Worm (Caenorhabditis elegans) whole organism, late embryonic: ENCODE results near the gene F58F9.3.

Experiments used
- C08G9.2 ChIP-seq: sonication (generic microtip); optimal IDR thresholded peaks from 2 replicates; lab custom pipeline; 2016; ENCODE audit warnings: mild to moderate bottlenecking, missing genetic modification characterization, moderate library complexity, missing compliant biosample characterization
- C38D4.7 ChIP-seq: fragments of 200-800 bp; sonication (Bioruptor generic); optimal IDR thresholded peaks from 2 replicates; lab custom pipeline; 2018; ENCODE audit warnings: mild to moderate bottlenecking, missing genetic modification characterization, moderate library complexity, missing compliant biosample characterization
- K02D7.2 ChIP-seq: sonication (generic microtip); optimal IDR thresholded peaks from 2 replicates; lab custom pipeline; 2017; ENCODE audit warnings: mild to moderate bottlenecking, missing genetic modification characterization, missing compliant biosample characterization
- K09A11.1 ChIP-seq: sonication (generic microtip); optimal IDR thresholded peaks from 2 replicates; lab custom pipeline; 2017; ENCODE audit warnings: antibody characterized with exemption, mild to moderate bottlenecking, missing genetic modification characterization, missing compliant biosample characterization; ENCODE audit not compliant: insufficient read depth
- T23F11.4 ChIP-seq: fragments of 200-800 bp; sonication (Bioruptor generic); optimal IDR thresholded peaks from 2 replicates; lab custom pipeline; 2018; ENCODE audit warnings: mild to moderate bottlenecking, missing genetic modification characterization, missing compliant biosample characterization
- ama-1 ChIP-seq: fragments of 150-350 bp; optimal IDR thresholded peaks from 2 replicates; lab custom pipeline; 2014
- ceh-14 ChIP-seq: sonication (generic microtip); optimal IDR thresholded peaks from 2 replicates; lab custom pipeline; 2016; ENCODE audit warnings: missing genotype, missing genetic modification characterization, missing compliant biosample characterization
- ceh-18 ChIP-seq: sonication (generic microtip); optimal IDR thresholded peaks from 2 replicates; lab custom pipeline; 2016; ENCODE audit warnings: missing genetic modification characterization, missing compliant biosample characterization
- ceh-19 ChIP-seq: fragments of 200-800 bp; sonication (Bioruptor generic); optimal IDR thresholded peaks from 2 replicates; lab custom pipeline; 2018; ENCODE audit warnings: mild to moderate bottlenecking, missing genetic modification characterization, missing compliant biosample characterization
- ceh-22 ChIP-seq: sonication (generic microtip); optimal IDR thresholded peaks from 2 replicates; lab custom pipeline; 2017; ENCODE audit warnings: missing biosample characterization, missing genetic modification characterization
- ceh-30 ChIP-seq: fragments of 150-350 bp; optimal IDR thresholded peaks from 2 replicates; lab custom pipeline; 2014; ENCODE audit warnings: missing biosample characterization, missing genetic modification characterization
- ceh-31 ChIP-seq: sonication (generic microtip); optimal IDR thresholded peaks from 2 replicates; lab custom pipeline; 2016; ENCODE audit warnings: missing genetic modification characterization, missing compliant biosample characterization
- ceh-45 ChIP-seq: fragments of 200-800 bp; sonication (Bioruptor generic); IDR thresholded peaks from 2 replicates; pipeline ENCODE4 v1.3.6; 2022; ENCODE audit warnings: missing genetic modification reagents, missing genetic modification characterization, missing compliant biosample characterization
- ceh-6 ChIP-seq: fragments of 200-800 bp; sonication (Bioruptor generic); optimal IDR thresholded peaks from 2 replicates; lab custom pipeline; 2018; ENCODE audit warnings: mild to moderate bottlenecking, missing genetic modification characterization, missing compliant biosample characterization
- ceh-9 ChIP-seq: sonication (generic microtip); optimal IDR thresholded peaks from 2 replicates; lab custom pipeline; 2016; ENCODE audit warnings: mild to moderate bottlenecking, missing genetic modification characterization, inconsistent platforms, missing compliant biosample characterization
- dve-1 ChIP-seq: sonication (generic microtip); optimal IDR thresholded peaks from 2 replicates; lab custom pipeline; 2017; ENCODE audit warnings: antibody characterized with exemption, mild to moderate bottlenecking, missing genetic modification characterization, missing compliant biosample characterization
- elt-4 ChIP-seq: sonication (generic microtip); optimal IDR thresholded peaks from 2 replicates; lab custom pipeline; 2016; ENCODE audit warnings: missing genetic modification characterization, missing compliant biosample characterization
- ets-4 ChIP-seq: sonication (generic microtip); optimal IDR thresholded peaks from 2 replicates; lab custom pipeline; 2016; ENCODE audit warnings: missing genetic modification characterization, missing compliant biosample characterization
- eyg-1 ChIP-seq: sonication (generic microtip); optimal IDR thresholded peaks from 2 replicates; lab custom pipeline; 2016; ENCODE audit warnings: missing genotype, missing genetic modification characterization, missing compliant biosample characterization
- fax-1 ChIP-seq: sonication (generic microtip); optimal IDR thresholded peaks from 2 replicates; lab custom pipeline; 2016; ENCODE audit warnings: missing genotype, missing genetic modification characterization, missing compliant biosample characterization
- fkh-6 ChIP-seq: sonication (generic microtip); optimal IDR thresholded peaks from 2 replicates; lab custom pipeline; 2016; ENCODE audit warnings: missing genetic modification characterization, missing compliant biosample characterization
- gmeb-2 ChIP-seq: sonication (generic microtip); optimal IDR thresholded peaks from 2 replicates; lab custom pipeline; 2016; ENCODE audit warnings: missing genetic modification characterization, inconsistent platforms, missing compliant biosample characterization
- hlh-13 ChIP-seq: fragments of 200-800 bp; sonication (Bioruptor generic); optimal IDR thresholded peaks from 2 replicates; lab custom pipeline; 2018; ENCODE audit warnings: mild to moderate bottlenecking, missing genetic modification characterization, missing compliant biosample characterization
- hlh-15 ChIP-seq: sonication (generic microtip); optimal IDR thresholded peaks from 2 replicates; lab custom pipeline; 2016; ENCODE audit warnings: missing genetic modification characterization, missing compliant biosample characterization
- hlh-6 ChIP-seq: sonication (generic microtip); optimal IDR thresholded peaks from 2 replicates; lab custom pipeline; 2016; ENCODE audit warnings: missing genotype, missing genetic modification characterization, missing compliant biosample characterization
- hlh-8 ChIP-seq: sonication (generic microtip); optimal IDR thresholded peaks from 2 replicates; lab custom pipeline; 2016; ENCODE audit warnings: missing genotype, missing genetic modification characterization, missing compliant biosample characterization
- lim-6 ChIP-seq: sonication (generic microtip); optimal IDR thresholded peaks from 2 replicates; lab custom pipeline; 2016; ENCODE audit warnings: missing genetic modification characterization, missing compliant biosample characterization
- madf-2 ChIP-seq: sonication (generic microtip); optimal IDR thresholded peaks from 2 replicates; lab custom pipeline; 2017; ENCODE audit warnings: missing genetic modification characterization, missing compliant biosample characterization
- mec-3 ChIP-seq: sonication (generic microtip); optimal IDR thresholded peaks from 2 replicates; lab custom pipeline; 2016; ENCODE audit warnings: borderline replicate concordance, missing genetic modification characterization, missing compliant biosample characterization
- nhr-232 ChIP-seq: sonication (generic microtip); optimal IDR thresholded peaks from 2 replicates; lab custom pipeline; 2016; ENCODE audit warnings: missing genetic modification characterization, missing compliant biosample characterization
- odd-2 ChIP-seq: sonication (generic microtip); optimal IDR thresholded peaks from 2 replicates; lab custom pipeline; 2017; ENCODE audit warnings: antibody characterized with exemption, mild to moderate bottlenecking, missing genetic modification characterization, missing compliant biosample characterization
- pag-3 ChIP-seq: sonication (generic microtip); optimal IDR thresholded peaks from 2 replicates; lab custom pipeline; 2016; ENCODE audit warnings: missing compliant biosample characterization, missing genetic modification characterization, borderline replicate concordance
- pqm-1 ChIP-seq: sonication (generic microtip); optimal IDR thresholded peaks from 2 replicates; lab custom pipeline; 2016; ENCODE audit warnings: missing genetic modification characterization, missing compliant biosample characterization
- pros-1 ChIP-seq: fragments of 150-350 bp; optimal IDR thresholded peaks from 2 replicates; lab custom pipeline; 2014; ENCODE audit warnings: missing biosample characterization, missing genetic modification reagents, missing genetic modification characterization
- sdc-2 ChIP-seq: sonication (generic microtip); optimal IDR thresholded peaks from 2 replicates; lab custom pipeline; 2016; ENCODE audit warnings: missing genotype, missing genetic modification characterization, missing compliant biosample characterization
- sox-2 ChIP-seq: fragments of 200-800 bp; sonication (Bioruptor generic); IDR thresholded peaks from 2 replicates; pipeline ENCODE4 v1.3.6; 2022; ENCODE audit warnings: missing genetic modification reagents, missing genetic modification characterization, missing compliant biosample characterization
- tbx-2 ChIP-seq: sonication (generic microtip); optimal IDR thresholded peaks from 2 replicates; lab custom pipeline; 2016; ENCODE audit warnings: missing genetic modification characterization, missing compliant biosample characterization
- unc-42 ChIP-seq: sonication (generic microtip); optimal IDR thresholded peaks from 2 replicates; lab custom pipeline; 2016; ENCODE audit warnings: missing genotype, missing genetic modification characterization, missing compliant biosample characterization
- unc-55 ChIP-seq: sonication (generic microtip); optimal IDR thresholded peaks from 2 replicates; lab custom pipeline; 2017; ENCODE audit warnings: missing biosample characterization, missing genetic modification reagents, missing genetic modification characterization

F58F9.3 gene

DNA sequence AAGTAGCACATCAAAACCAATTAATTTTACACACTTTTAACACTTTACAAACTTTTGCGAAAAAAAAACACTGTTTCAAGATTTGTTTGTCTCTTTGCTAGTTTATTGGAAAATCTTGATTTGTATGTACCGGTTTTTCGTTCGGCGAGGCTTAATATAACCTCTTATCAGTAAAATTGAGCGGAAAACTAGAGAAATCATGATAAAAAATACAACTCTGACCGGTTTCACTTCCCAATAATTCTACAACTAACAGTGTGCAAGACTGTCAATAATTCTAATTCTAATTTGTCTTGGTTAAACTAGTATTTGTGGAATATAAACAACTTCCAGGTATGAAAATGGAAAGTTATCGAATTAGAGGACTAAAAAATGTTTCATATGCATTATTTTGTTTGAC, 11.2 kb upstream of the F58F9.3 start, which contains the start of gene C49A9.3:
C49A9.3 (plus strand) TSS at position 212 of the 400 bp plus-strand sequence.
- TF ChIP-seq hlh-13 (GFP tag; lab: Kevin White, UChicago) (no peak), ceh-31 (tag; lab: Kevin White, UChicago) (no peak), ceh-18 (tag; lab: Kevin White, UChicago) (no peak), ceh-45 (no peak), ets-4 (no peak), hlh-15 (tag; lab: Kevin White, UChicago) (no peak), hlh-8 (tag; lab: Kevin White, UChicago) (no peak), T23F11.4 (no peak), ama-1 (lab: Kevin White, UChicago) (no peak), unc-42 (tag; lab: Kevin White, UChicago) (no peak), lim-6 (tag; lab: Kevin White, UChicago) (no peak), elt-4 (no peak), ceh-30 (tag; lab: Kevin White, UChicago) (no peak), K02D7.2 (tag; lab: Kevin White, UChicago) (no peak)

ce11 chrIV:6225143-6225542, 7.9 kb upstream of the F58F9.3 start, which contains the start of gene C49A9.2:
Gene C49A9.2, plus strand, starts transcription at chrIV:6225443.
- TF ChIP-seq pag-3 (tag; lab: Kevin White, UChicago) (no peak), elt-4 (no peak), hlh-8 (tag; lab: Kevin White, UChicago) (no peak), ceh-14 (tag; lab: Kevin White, UChicago) (no peak), pros-1 (no peak), ceh-30 (tag; lab: Kevin White, UChicago) (no peak), ceh-9 (no peak), unc-55 (GFP tag; lab: Kevin White, UChicago) (no peak), ama-1 (lab: Kevin White, UChicago) (no peak), hlh-6 (tag; lab: Kevin White, UChicago) (no peak), ceh-19 (GFP tag; lab: Kevin White, UChicago) (no peak)

- TF ChIP-seq ama-1 (lab: Kevin White, UChicago) (no peak), C08G9.2 (tag; lab: Kevin White, UChicago) (no peak), T23F11.4 (no peak), madf-2 (no peak), unc-42 (tag; lab: Kevin White, UChicago) (no peak), gmeb-2 (tag; lab: Kevin White, UChicago) (no peak), tbx-2 (tag; lab: Kevin White, UChicago) (no peak), ceh-30 (tag; lab: Kevin White, UChicago) (no peak), hlh-15 (tag; lab: Kevin White, UChicago) (no peak), sox-2 (GFP tag; lab: Robert Waterston, UW) (no peak), ceh-6 (GFP tag; lab: Kevin White, UChicago) (no peak)
These were observed 5.1 kb upstream of the F58F9.3 start, which contains the start of gene C49A9.1 for ce11 chrIV:6227974-6228373. Gene C49A9.1, plus strand, starts transcription at chrIV:6228190.

DNA sequence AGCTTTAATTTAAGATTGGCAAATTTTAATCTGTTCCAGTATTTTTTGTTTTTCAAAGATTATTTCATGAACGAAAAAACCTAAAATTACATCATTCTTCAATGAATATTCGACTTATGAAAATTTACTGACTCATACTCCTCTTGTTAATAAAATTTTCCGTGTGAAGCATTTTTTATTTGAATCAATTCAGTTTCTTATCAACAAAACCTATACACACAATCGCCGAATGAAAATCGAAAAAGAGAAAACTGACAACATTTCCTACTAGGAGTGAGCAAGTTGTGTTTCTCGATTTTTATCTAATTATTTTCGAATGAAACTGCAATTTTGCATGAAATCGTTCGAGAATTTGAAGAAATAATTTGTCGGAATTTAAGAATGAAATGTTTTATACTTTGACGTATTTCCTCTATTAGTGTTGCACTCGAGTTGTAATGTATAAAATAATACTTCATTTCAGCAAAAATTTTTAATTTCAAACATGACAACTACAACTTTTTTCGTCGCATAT, 2.4 kb upstream of the F58F9.3 start, which contains the start of gene F58F9.4:
F58F9.4 (plus strand) TSS at position 464 of the 514 bp plus-strand sequence.
- TF ChIP-seq K09A11.1 (tag; lab: Kevin White, UChicago) (no peak), gmeb-2 (tag; lab: Kevin White, UChicago) (no peak), fkh-6 (tag; lab: Kevin White, UChicago) (no peak), dve-1 (tag; lab: Kevin White, UChicago) (no peak), ceh-22 (no peak), ama-1 (lab: Kevin White, UChicago) (no peak), ceh-45 (no peak), eyg-1 (no peak), sox-2 (GFP tag; lab: Robert Waterston, UW) (no peak), hlh-6 (tag; lab: Kevin White, UChicago) (no peak), mec-3 (tag; lab: Kevin White, UChicago) (no peak), odd-2 (tag; lab: Kevin White, UChicago) (no peak), ets-4 (no peak), sdc-2 (tag; lab: Kevin White, UChicago) (no peak), pag-3 (tag; lab: Kevin White, UChicago) (no peak), nhr-232 (no peak), pqm-1 (tag; lab: Kevin White, UChicago) (no peak), C38D4.7 (GFP tag; lab: Kevin White, UChicago) (no peak), fax-1 (tag; lab: Kevin White, UChicago) (no peak)
